Fruit fly (Drosophila melanogaster) whole organism, embryonic: ENCODE data around the gene CG43680.

Experiments used
- Atf-2 ChIP-seq: fragments of 200-800 bp; sonication (Bioruptor generic); optimal IDR thresholded peaks from 2 replicates; lab custom pipeline; 2016; ENCODE audit warnings: missing biosample characterization, missing genetic modification characterization
- Awh ChIP-seq: fragments of 200-800 bp; sonication (Bioruptor generic); IDR thresholded peaks from 2 replicates; pipeline ENCODE4, ENCODE4 v1.3.6; 2022; ENCODE audit warnings: missing biosample characterization, missing genetic modification characterization
- BtbVII ChIP-seq: fragments of 200-800 bp; sonication (Bioruptor generic); optimal IDR thresholded peaks from 3 replicates; lab custom pipeline; 2017; ENCODE audit warnings: missing biosample characterization, mild to moderate bottlenecking, missing genetic modification characterization
- CG10366 ChIP-seq: fragments of 200-800 bp; sonication (Bioruptor generic); IDR thresholded peaks from 2 replicates; pipeline ENCODE4 v1.3.6; 2022; ENCODE audit warnings: missing biosample characterization, missing genetic modification characterization
- CG11247 ChIP-seq: fragments of 200-800 bp; sonication (Bioruptor generic); IDR thresholded peaks from 2 replicates; pipeline ENCODE4 v1.3.6; 2022; ENCODE audit warnings: missing biosample characterization, missing genetic modification characterization
- CG12236 ChIP-seq: fragments of 200-800 bp; sonication (Bioruptor generic); optimal IDR thresholded peaks from 2 replicates; lab custom pipeline; 2016; ENCODE audit warnings: missing biosample characterization, missing genetic modification characterization
- CG13287 ChIP-seq: fragments of 200-800 bp; sonication (Bioruptor generic); IDR thresholded peaks from 2 replicates; pipeline ENCODE4 v1.3.6; 2022; ENCODE audit warnings: missing biosample characterization, missing genetic modification characterization; ENCODE audit not compliant: partially characterized antibody
- CG16863 ChIP-seq: fragments of 200-800 bp; sonication (Bioruptor generic); optimal IDR thresholded peaks from 3 replicates; lab custom pipeline; 2016; ENCODE audit warnings: missing biosample characterization, missing genetic modification characterization
- CG18599 ChIP-seq: fragments of 200-800 bp; sonication (Bioruptor generic); optimal IDR thresholded peaks from 3 replicates; lab custom pipeline; 2017; ENCODE audit warnings: missing biosample characterization, missing genetic modification characterization, mild to moderate bottlenecking, moderate library complexity, missing genetic modification reagents
- CG18619 ChIP-seq: fragments of 200-800 bp; sonication (Bioruptor generic); optimal IDR thresholded peaks from 3 replicates; lab custom pipeline; 2017; ENCODE audit warnings: missing biosample characterization, mild to moderate bottlenecking, missing genetic modification characterization
- CG31388 ChIP-seq: fragments of 200-800 bp; sonication (Bioruptor generic); optimal IDR thresholded peaks from 2 replicates; lab custom pipeline; 2016; ENCODE audit warnings: missing biosample characterization, missing genetic modification characterization
- CG32532 ChIP-seq: fragments of 200-800 bp; sonication (Bioruptor generic); IDR thresholded peaks from 2 replicates; pipeline ENCODE4 v1.3.6; 2022; ENCODE audit warnings: missing biosample characterization, missing genetic modification characterization
- CG32767 ChIP-seq: fragments of 200-800 bp; sonication (Bioruptor generic); IDR thresholded peaks from 2 replicates; pipeline ENCODE4 v1.3.6; 2022; ENCODE audit warnings: missing biosample characterization, missing genetic modification characterization
- CG33213 ChIP-seq: fragments of 200-800 bp; sonication (Bioruptor generic); optimal IDR thresholded peaks from 3 replicates; lab custom pipeline; 2016; ENCODE audit warnings: missing biosample characterization, missing genetic modification characterization
- CG34376 ChIP-seq: fragments of 200-800 bp; sonication (Bioruptor generic); optimal IDR thresholded peaks from 2 replicates; lab custom pipeline; 2018; ENCODE audit warnings: missing biosample characterization, mild to moderate bottlenecking, missing genetic modification characterization
- CG4282 ChIP-seq: fragments of 200-800 bp; sonication (Bioruptor generic); optimal IDR thresholded peaks from 2 replicates; lab custom pipeline; 2016; ENCODE audit warnings: missing biosample characterization, missing genetic modification characterization
- CG6272 ChIP-seq: fragments of 200-800 bp; sonication (Bioruptor generic); IDR thresholded peaks from 2 replicates; pipeline ENCODE4 v1.3.6; 2022; ENCODE audit warnings: missing biosample characterization, missing genetic modification characterization
- CG6813 ChIP-seq: fragments of 200-800 bp; sonication (Bioruptor generic); optimal IDR thresholded peaks from 2 replicates; lab custom pipeline; 2017; ENCODE audit warnings: missing biosample characterization, missing genetic modification characterization, mild to moderate bottlenecking, moderate library complexity, missing genetic modification reagents
- CG8388 ChIP-seq: fragments of 200-800 bp; sonication (Bioruptor generic); optimal IDR thresholded peaks from 2 replicates; lab custom pipeline; 2019; ENCODE audit warnings: missing biosample characterization, mild to moderate bottlenecking, missing genetic modification characterization, moderate library complexity
- CG9609 ChIP-seq: fragments of 200-800 bp; sonication (Bioruptor generic); optimal IDR thresholded peaks from 3 replicates; lab custom pipeline; 2016; ENCODE audit warnings: missing biosample characterization, missing genetic modification characterization
- Dp ChIP-seq: fragments of 200-800 bp; sonication (Bioruptor generic); optimal IDR thresholded peaks from 2 replicates; lab custom pipeline; 2018; ENCODE audit warnings: missing biosample characterization, mild to moderate bottlenecking, missing genetic modification characterization, moderate library complexity
- Dref ChIP-seq: fragments of 200-800 bp; sonication (Bioruptor generic); IDR thresholded peaks from 2 replicates; pipeline ENCODE4 v1.3.6; 2022; ENCODE audit warnings: missing biosample characterization, missing genetic modification characterization
- ERR ChIP-seq: fragments of 200-800 bp; sonication (Bioruptor generic); optimal IDR thresholded peaks from 2 replicates; lab custom pipeline; 2016; ENCODE audit warnings: missing biosample characterization, missing genetic modification characterization
- Eip74EF ChIP-seq, 2 experiments: fragments of 200-800 bp in 1 of 2; fragments of >200 bp in 1 of 2; sonication (Bioruptor generic) in 1 of 2; optimal IDR thresholded peaks; 2 replicates each; lab custom pipeline; 2017 to 2019; ENCODE audit warnings: missing biosample characterization in 2 of 2, missing genetic modification characterization in 2 of 2, mild to moderate bottlenecking in 1 of 2, moderate library complexity in 1 of 2
- Elba2 ChIP-seq: fragments of 200-800 bp; sonication (Bioruptor generic); optimal IDR thresholded peaks from 3 replicates; lab custom pipeline; 2016; ENCODE audit warnings: missing biosample characterization, missing genetic modification characterization
- H15 ChIP-seq: fragments of 200-800 bp; sonication (Bioruptor generic); IDR thresholded peaks from 3 replicates; pipeline ENCODE4 v1.3.6; 2022; ENCODE audit warnings: missing biosample characterization, missing genetic modification characterization
- Ravus ChIP-seq: fragments of 200-800 bp; sonication (Bioruptor generic); IDR thresholded peaks from 2 replicates; pipeline ENCODE4 v1.3.6; 2022; ENCODE audit warnings: missing biosample characterization, missing genetic modification characterization
- Sox102F ChIP-seq: fragments of 200-800 bp; sonication (Bioruptor generic); optimal IDR thresholded peaks from 2 replicates; lab custom pipeline; 2018; ENCODE audit warnings: missing biosample characterization, mild to moderate bottlenecking, missing genetic modification characterization, moderate library complexity
- Taf1 ChIP-seq: fragments of 200-800 bp; sonication (Bioruptor generic); IDR thresholded peaks from 2 replicates; pipeline ENCODE4 v1.3.6; 2022; ENCODE audit warnings: missing biosample characterization, missing genetic modification characterization
- bcd ChIP-seq: fragments of 200-800 bp; sonication (Bioruptor generic); optimal IDR thresholded peaks from 2 replicates; lab custom pipeline; 2017; ENCODE audit warnings: missing biosample characterization, mild to moderate bottlenecking, missing genetic modification characterization
- crol ChIP-seq: fragments of 200-800 bp; sonication (Bioruptor generic); IDR thresholded peaks from 2 replicates; pipeline ENCODE4 v1.3.6; 2022; ENCODE audit warnings: missing biosample characterization, missing genetic modification characterization
- dmrt99B ChIP-seq: fragments of 200-800 bp; sonication (Bioruptor generic); optimal IDR thresholded peaks from 2 replicates; lab custom pipeline; 2018; ENCODE audit warnings: missing biosample characterization, mild to moderate bottlenecking, missing genetic modification characterization, moderate library complexity
- ewg ChIP-seq: fragments of 200-800 bp; sonication (Bioruptor generic); optimal IDR thresholded peaks from 3 replicates; lab custom pipeline; 2017; ENCODE audit warnings: mild to moderate bottlenecking, missing biosample characterization, missing genetic modification reagents, missing genetic modification characterization
- fd96Cb ChIP-seq: fragments of 200-800 bp; sonication (Bioruptor generic); optimal IDR thresholded peaks from 2 replicates; lab custom pipeline; 2018; ENCODE audit warnings: missing biosample characterization, mild to moderate bottlenecking, missing genetic modification characterization, moderate library complexity
- fu2 ChIP-seq: fragments of 200-800 bp; sonication (Bioruptor generic); optimal IDR thresholded peaks from 2 replicates; lab custom pipeline; 2016; ENCODE audit warnings: missing biosample characterization, missing genetic modification characterization
- grau ChIP-seq: fragments of 200-800 bp; optimal IDR thresholded peaks from 3 replicates; lab custom pipeline; 2019; ENCODE audit warnings: missing biosample characterization, mild to moderate bottlenecking, missing genetic modification characterization, moderate library complexity
- hbn ChIP-seq: fragments of 200-800 bp; sonication (Bioruptor generic); IDR thresholded peaks from 2 replicates; pipeline ENCODE4 v1.3.6; 2022; ENCODE audit warnings: missing biosample characterization, missing genetic modification characterization; ENCODE audit not compliant: partially characterized antibody
- hkb ChIP-seq, 2 experiments: fragments of 200-800 bp in 1 of 2; fragments of >200 bp in 1 of 2; sonication (Bioruptor generic) in 1 of 2; IDR thresholded peaks in 1 of 2; optimal IDR thresholded peaks in 1 of 2; 2 replicates each; pipeline versions ENCODE4 v1.3.6 to Lab custom; 2017 to 2022; ENCODE audit warnings: missing biosample characterization in 1 of 2, missing genetic modification characterization in 1 of 2
- lbe ChIP-seq: fragments of 200-800 bp; sonication (Bioruptor generic); optimal IDR thresholded peaks from 2 replicates; lab custom pipeline; 2016; ENCODE audit warnings: missing biosample characterization, mild to moderate bottlenecking, missing genetic modification characterization
- oc ChIP-seq: fragments of 200-800 bp; sonication (Bioruptor generic); optimal IDR thresholded peaks from 2 replicates; lab custom pipeline; 2018; ENCODE audit warnings: missing biosample characterization, mild to moderate bottlenecking, missing genetic modification characterization, moderate library complexity
- pho ChIP-seq: fragments of 200-800 bp; sonication (Bioruptor generic); optimal IDR thresholded peaks from 2 replicates; lab custom pipeline; 2016; ENCODE audit warnings: missing biosample characterization, missing genetic modification characterization
- ro ChIP-seq: fragments of 200-800 bp; sonication (Bioruptor generic); IDR thresholded peaks from 2 replicates; pipeline ENCODE4 v1.3.6; 2022; ENCODE audit warnings: missing biosample characterization, missing genetic modification characterization
- slbo ChIP-seq: fragments of 200-800 bp; sonication (Bioruptor generic); IDR thresholded peaks from 2 replicates; pipeline ENCODE4 v1.3.6; 2022; ENCODE audit warnings: missing biosample characterization, missing genetic modification characterization
- trem ChIP-seq: fragments of 200-800 bp; optimal IDR thresholded peaks from 3 replicates; lab custom pipeline; 2019; ENCODE audit warnings: missing biosample characterization, mild to moderate bottlenecking, missing genetic modification characterization, moderate library complexity
- ttk ChIP-seq: fragments of 200-800 bp; sonication (Bioruptor generic); IDR thresholded peaks from 2 replicates; pipeline ENCODE4 v2.1.2; 2022; ENCODE audit warnings: missing biosample characterization, missing genetic modification characterization
- tup ChIP-seq: fragments of 200-800 bp; sonication (Bioruptor generic); optimal IDR thresholded peaks from 2 replicates; lab custom pipeline; 2016; ENCODE audit warnings: missing biosample characterization, mild to moderate bottlenecking, missing genetic modification characterization, moderate library complexity
- twi ChIP-seq: fragments of 200-800 bp; optimal IDR thresholded peaks from 2 replicates; lab custom pipeline; 2019; ENCODE audit warnings: missing biosample characterization, mild to moderate bottlenecking, missing genetic modification characterization, moderate library complexity
- unc-4 ChIP-seq: fragments of 200-800 bp; sonication (Bioruptor generic); IDR thresholded peaks from 2 replicates; pipeline ENCODE4 v1.3.6; 2022; ENCODE audit warnings: missing biosample characterization, missing genetic modification characterization; ENCODE audit not compliant: partially characterized antibody

Gene CG43680

dm6 chr3L:15013957-15014692 is 39.0 kb downstream of the CG43680 start, which contains the start of gene Reck (continued):
- peak; percentile 32; the same call in 1 of the 2 replicates for TF ChIP-seq CG6272
- TF ChIP-seq Ravus: peak; percentile 64
- TF ChIP-seq CG18599 (GFP tag; lab: Kevin White, UChicago): peak; percentile 86
- TF ChIP-seq hkb (optimal IDR thresholded peaks at IDR 0.05; lab: Kevin White, UChicago): no peak
- TF ChIP-seq hkb (GFP tag; IDR thresholded peaks at IDR 0.05; lab: Robert Waterston, UW): peak; percentile 95
- TF ChIP-seq slbo: peak; percentile 77
- TF ChIP-seq ewg (GFP tag; lab: Kevin White, UChicago): peak; percentile 71
- peak; percentile 73 for TF ChIP-seq grau (tag; lab: Kevin White, UChicago)
- TF ChIP-seq CG18619 (GFP tag; lab: Kevin White, UChicago): peak; percentile 75
- TF ChIP-seq CG13287 (GFP tag; lab: Robert Waterston, UW): no peak
- 0 out of 2 replicates have a peak, but pooled peaks have one; percentile 19 for TF ChIP-seq CG32767 (GFP tag; lab: Robert Waterston, UW)
- TF ChIP-seq BtbVII (GFP tag; lab: Kevin White, UChicago): peak; percentile 85
- TF ChIP-seq oc (tag; lab: Kevin White, UChicago): peak; percentile 80
- peak; percentile 77 for TF ChIP-seq bcd (GFP tag; lab: Kevin White, UChicago)
- TF ChIP-seq Elba2 (GFP tag; lab: Kevin White, UChicago): no peak
- peak; percentile 70 for TF ChIP-seq trem (tag; lab: Kevin White, UChicago)
- 0 out of 2 replicates have a peak, but pooled peaks have one; percentile 33 for TF ChIP-seq ro (GFP tag; lab: Robert Waterston, UW)
- TF ChIP-seq CG9609: peak; percentile 46
- peak; percentile 48 for TF ChIP-seq CG33213 (GFP tag; lab: Kevin White, UChicago)
- TF ChIP-seq Dp: peak; percentile 52
- peak; percentile 42 for TF ChIP-seq CG16863
- no peak for TF ChIP-seq pho (GFP tag; lab: Kevin White, UChicago)
- TF ChIP-seq fu2: no peak
- peak; percentile 90 for TF ChIP-seq Sox102F
- peak; percentile 88 for TF ChIP-seq CG8388 (GFP tag; lab: Kevin White, UChicago)
- peak; percentile 75 for TF ChIP-seq CG10366 (GFP tag; lab: Robert Waterston, UW)
- TF ChIP-seq Taf1 (GFP tag; lab: Robert Waterston, UW): no peak
- TF ChIP-seq Dref (GFP tag; lab: Robert Waterston, UW): no peak
- peak; percentile 56 for TF ChIP-seq tup (GFP tag; lab: Kevin White, UChicago)
- TF ChIP-seq crol (GFP tag; lab: Robert Waterston, UW): no peak
- peak; percentile 73 for TF ChIP-seq CG11247
- no peak for TF ChIP-seq CG12236
- TF ChIP-seq ERR (GFP tag; lab: Kevin White, UChicago): no peak
- TF ChIP-seq CG6813: peak; percentile 86
- peak; percentile 65 for TF ChIP-seq lbe (GFP tag; lab: Kevin White, UChicago)
- TF ChIP-seq fd96Cb (tag; lab: Kevin White, UChicago): peak; percentile 88
- TF ChIP-seq CG31388 (GFP tag; lab: Kevin White, UChicago): peak; percentile 12
- TF ChIP-seq unc-4 (GFP tag; lab: Robert Waterston, UW): no peak
- TF ChIP-seq CG34376 (GFP tag; lab: Kevin White, UChicago): peak; percentile 32
- TF ChIP-seq Awh: peak; percentile 81
- TF ChIP-seq H15 (GFP tag; lab: Robert Waterston, UW): peak; percentile 67
- TF ChIP-seq Atf-2: peak; percentile 11
- peak; percentile 41 for TF ChIP-seq twi (tag; lab: Kevin White, UChicago)
- peak in 1 of 2 experiments; percentile 84 for TF ChIP-seq Eip74EF (GFP tag; optimal IDR thresholded peaks at IDR 0.05; lab: Kevin White, UChicago)
- TF ChIP-seq dmrt99B (tag; lab: Kevin White, UChicago): peak; percentile 82
- no peak for TF ChIP-seq hbn (GFP tag; lab: Robert Waterston, UW)
- peak; percentile 80; the same call in 1 of the 2 replicates for TF ChIP-seq CG32532
- no peak for TF ChIP-seq CG4282 (GFP tag; lab: Kevin White, UChicago)
- peak; percentile 44; the same call in 1 of the 2 replicates for TF ChIP-seq ttk (GFP tag; lab: Robert Waterston, UW)
